Worm (Caenorhabditis elegans) whole organism, L4/young adult: Measurements from ENCODE around the gene cysl-4.

Source experiments
- W03F9.2 ChIP-seq: fragments of 150-350 bp; optimal IDR thresholded peaks from 2 replicates; lab custom pipeline; 2014; ENCODE audit warnings: missing biosample characterization, missing genetic modification characterization
- dao-5 ChIP-seq: sonication (generic microtip); optimal IDR thresholded peaks from 2 replicates; lab custom pipeline; 2016; ENCODE audit warnings: missing genotype, missing genetic modification characterization, moderate library complexity, missing compliant biosample characterization
- him-1 ChIP-seq: sonication (generic microtip); optimal IDR thresholded peaks from 2 replicates; lab custom pipeline; 2016; ENCODE audit warnings: missing genotype, missing genetic modification reagents, missing genetic modification characterization, missing compliant biosample characterization

ce11 chrV:2008412-2008811 is 3.7 kb downstream of the cysl-4 start:
- peak; percentile 1 for TF ChIP-seq him-1
- no peak for TF ChIP-seq dao-5 (tag; lab: Kevin White, UChicago)
- peak; percentile 19 for TF ChIP-seq W03F9.2
